Worm (Caenorhabditis elegans) whole organism, late embryonic: ENCODE results near the gene srxa-8.

Experiments used
- C08G9.2 ChIP-seq: sonication (generic microtip); optimal IDR thresholded peaks from 2 replicates; lab custom pipeline; 2016; ENCODE audit warnings: mild to moderate bottlenecking, missing genetic modification characterization, moderate library complexity, missing compliant biosample characterization
- C38D4.7 ChIP-seq: fragments of 200-800 bp; sonication (Bioruptor generic); optimal IDR thresholded peaks from 2 replicates; lab custom pipeline; 2018; ENCODE audit warnings: mild to moderate bottlenecking, missing genetic modification characterization, moderate library complexity, missing compliant biosample characterization
- F13H6.1 ChIP-seq: sonication (generic microtip); optimal IDR thresholded peaks from 2 replicates; lab custom pipeline; 2016; ENCODE audit warnings: missing genetic modification characterization, missing compliant biosample characterization
- K02D7.2 ChIP-seq: sonication (generic microtip); optimal IDR thresholded peaks from 2 replicates; lab custom pipeline; 2017; ENCODE audit warnings: mild to moderate bottlenecking, missing genetic modification characterization, missing compliant biosample characterization
- K09A11.1 ChIP-seq: sonication (generic microtip); optimal IDR thresholded peaks from 2 replicates; lab custom pipeline; 2017; ENCODE audit warnings: antibody characterized with exemption, mild to moderate bottlenecking, missing genetic modification characterization, missing compliant biosample characterization; ENCODE audit not compliant: insufficient read depth
- T23F11.4 ChIP-seq: fragments of 200-800 bp; sonication (Bioruptor generic); optimal IDR thresholded peaks from 2 replicates; lab custom pipeline; 2018; ENCODE audit warnings: mild to moderate bottlenecking, missing genetic modification characterization, missing compliant biosample characterization
- Y22D7AL.16 ChIP-seq: sonication (generic microtip); optimal IDR thresholded peaks from 2 replicates; lab custom pipeline; 2016; ENCODE audit warnings: missing genetic modification characterization, missing compliant biosample characterization
- ahr-1 ChIP-seq: sonication (generic microtip); optimal IDR thresholded peaks from 2 replicates; lab custom pipeline; 2016; ENCODE audit warnings: missing genetic modification characterization, missing compliant biosample characterization
- ama-1 ChIP-seq: fragments of 150-350 bp; optimal IDR thresholded peaks from 2 replicates; lab custom pipeline; 2014
- ceh-14 ChIP-seq: sonication (generic microtip); optimal IDR thresholded peaks from 2 replicates; lab custom pipeline; 2016; ENCODE audit warnings: missing genotype, missing genetic modification characterization, missing compliant biosample characterization
- ceh-2 ChIP-seq: sonication (generic microtip); optimal IDR thresholded peaks from 2 replicates; lab custom pipeline; 2016; ENCODE audit warnings: missing genotype, missing genetic modification characterization, missing compliant biosample characterization
- ceh-24 ChIP-seq: sonication (generic microtip); optimal IDR thresholded peaks from 2 replicates; lab custom pipeline; 2016; ENCODE audit warnings: mild to moderate bottlenecking, missing genetic modification characterization, missing compliant biosample characterization
- ceh-30 ChIP-seq: fragments of 150-350 bp; optimal IDR thresholded peaks from 2 replicates; lab custom pipeline; 2014; ENCODE audit warnings: missing biosample characterization, missing genetic modification characterization
- ceh-45 ChIP-seq: fragments of 200-800 bp; sonication (Bioruptor generic); IDR thresholded peaks from 2 replicates; pipeline ENCODE4 v1.3.6; 2022; ENCODE audit warnings: missing genetic modification reagents, missing genetic modification characterization, missing compliant biosample characterization
- ceh-48 ChIP-seq: sonication (generic microtip); optimal IDR thresholded peaks from 2 replicates; lab custom pipeline; 2016; ENCODE audit warnings: missing genetic modification characterization, inconsistent platforms, missing compliant biosample characterization
- ceh-6 ChIP-seq: fragments of 200-800 bp; sonication (Bioruptor generic); optimal IDR thresholded peaks from 2 replicates; lab custom pipeline; 2018; ENCODE audit warnings: mild to moderate bottlenecking, missing genetic modification characterization, missing compliant biosample characterization
- che-1 ChIP-seq: sonication (generic microtip); optimal IDR thresholded peaks from 2 replicates; lab custom pipeline; 2016; ENCODE audit warnings: mild to moderate bottlenecking, missing genetic modification characterization, missing compliant biosample characterization
- dve-1 ChIP-seq: sonication (generic microtip); optimal IDR thresholded peaks from 2 replicates; lab custom pipeline; 2017; ENCODE audit warnings: antibody characterized with exemption, mild to moderate bottlenecking, missing genetic modification characterization, missing compliant biosample characterization
- elt-2 ChIP-seq: sonication (generic microtip); optimal IDR thresholded peaks from 2 replicates; lab custom pipeline; 2016; ENCODE audit warnings: missing genetic modification reagents, missing genetic modification characterization, missing compliant biosample characterization
- elt-4 ChIP-seq: sonication (generic microtip); optimal IDR thresholded peaks from 2 replicates; lab custom pipeline; 2016; ENCODE audit warnings: missing genetic modification characterization, missing compliant biosample characterization
- ets-4 ChIP-seq: sonication (generic microtip); optimal IDR thresholded peaks from 2 replicates; lab custom pipeline; 2016; ENCODE audit warnings: missing genetic modification characterization, missing compliant biosample characterization
- fax-1 ChIP-seq: sonication (generic microtip); optimal IDR thresholded peaks from 2 replicates; lab custom pipeline; 2016; ENCODE audit warnings: missing genotype, missing genetic modification characterization, missing compliant biosample characterization
- fkh-10 ChIP-seq: fragments of 150-350 bp; optimal IDR thresholded peaks from 2 replicates; lab custom pipeline; 2014; ENCODE audit warnings: missing biosample characterization, missing genetic modification reagents, missing genetic modification characterization
- hlh-13 ChIP-seq: fragments of 200-800 bp; sonication (Bioruptor generic); optimal IDR thresholded peaks from 2 replicates; lab custom pipeline; 2018; ENCODE audit warnings: mild to moderate bottlenecking, missing genetic modification characterization, missing compliant biosample characterization
- hlh-30 ChIP-seq: sonication (generic microtip); optimal IDR thresholded peaks from 2 replicates; lab custom pipeline; 2017; ENCODE audit warnings: antibody characterized with exemption, missing genetic modification characterization, missing compliant biosample characterization; ENCODE audit not compliant: insufficient read depth
- hlh-6 ChIP-seq: sonication (generic microtip); optimal IDR thresholded peaks from 2 replicates; lab custom pipeline; 2016; ENCODE audit warnings: missing genotype, missing genetic modification characterization, missing compliant biosample characterization
- hlh-8 ChIP-seq: sonication (generic microtip); optimal IDR thresholded peaks from 2 replicates; lab custom pipeline; 2016; ENCODE audit warnings: missing genotype, missing genetic modification characterization, missing compliant biosample characterization
- lin-11 ChIP-seq: fragments of 200-800 bp; sonication (Bioruptor generic); optimal IDR thresholded peaks from 2 replicates; lab custom pipeline; 2018; ENCODE audit warnings: mild to moderate bottlenecking, missing genetic modification characterization, missing compliant biosample characterization
- madf-2 ChIP-seq: sonication (generic microtip); optimal IDR thresholded peaks from 2 replicates; lab custom pipeline; 2017; ENCODE audit warnings: missing genetic modification characterization, missing compliant biosample characterization
- nfya-1 ChIP-seq: sonication (generic microtip); optimal IDR thresholded peaks from 2 replicates; lab custom pipeline; 2017; ENCODE audit warnings: missing genetic modification characterization, mild to moderate bottlenecking, missing compliant biosample characterization, antibody characterized with exemption, moderate library complexity
- nhr-11 ChIP-seq: fragments of 150-350 bp; optimal IDR thresholded peaks from 2 replicates; lab custom pipeline; 2014; ENCODE audit warnings: missing biosample characterization, missing genetic modification characterization
- nhr-232 ChIP-seq: sonication (generic microtip); optimal IDR thresholded peaks from 2 replicates; lab custom pipeline; 2016; ENCODE audit warnings: missing genetic modification characterization, missing compliant biosample characterization
- npax-4 ChIP-seq: sonication (generic microtip); optimal IDR thresholded peaks from 2 replicates; lab custom pipeline; 2016; ENCODE audit warnings: missing genetic modification characterization, missing compliant biosample characterization
- odd-2 ChIP-seq: sonication (generic microtip); optimal IDR thresholded peaks from 2 replicates; lab custom pipeline; 2017; ENCODE audit warnings: antibody characterized with exemption, mild to moderate bottlenecking, missing genetic modification characterization, missing compliant biosample characterization
- pag-3 ChIP-seq: sonication (generic microtip); optimal IDR thresholded peaks from 2 replicates; lab custom pipeline; 2016; ENCODE audit warnings: missing compliant biosample characterization, missing genetic modification characterization, borderline replicate concordance
- pat-9 ChIP-seq: fragments of 200-800 bp; sonication (Bioruptor generic); optimal IDR thresholded peaks from 2 replicates; lab custom pipeline; 2018; ENCODE audit warnings: mild to moderate bottlenecking, missing genetic modification characterization, moderate library complexity, missing compliant biosample characterization
- pax-1 ChIP-seq: fragments of 150-350 bp; optimal IDR thresholded peaks from 2 replicates; lab custom pipeline; 2014; ENCODE audit warnings: missing biosample characterization, missing genetic modification characterization
- pha-4 ChIP-seq: fragments of 150-350 bp; optimal IDR thresholded peaks from 2 replicates; lab custom pipeline; 2018; ENCODE audit warnings: missing biosample characterization, missing genetic modification reagents, missing genetic modification characterization
- pqm-1 ChIP-seq: sonication (generic microtip); optimal IDR thresholded peaks from 2 replicates; lab custom pipeline; 2016; ENCODE audit warnings: missing genetic modification characterization, missing compliant biosample characterization
- ref-2 ChIP-seq: sonication (generic microtip); optimal IDR thresholded peaks from 2 replicates; lab custom pipeline; 2016; ENCODE audit warnings: missing genetic modification characterization, missing compliant biosample characterization
- sox-2 ChIP-seq: fragments of 200-800 bp; sonication (Bioruptor generic); IDR thresholded peaks from 2 replicates; pipeline ENCODE4 v1.3.6; 2022; ENCODE audit warnings: missing genetic modification reagents, missing genetic modification characterization, missing compliant biosample characterization
- sox-4 ChIP-seq: sonication (generic microtip); optimal IDR thresholded peaks from 2 replicates; lab custom pipeline; 2017; ENCODE audit warnings: mild to moderate bottlenecking, missing genetic modification characterization, inconsistent platforms, missing compliant biosample characterization
- syd-9 ChIP-seq: sonication (generic microtip); optimal IDR thresholded peaks from 2 replicates; lab custom pipeline; 2016; ENCODE audit warnings: mild to moderate bottlenecking, missing genetic modification characterization, moderate library complexity, missing compliant biosample characterization
- tbx-2 ChIP-seq: sonication (generic microtip); optimal IDR thresholded peaks from 2 replicates; lab custom pipeline; 2016; ENCODE audit warnings: missing genetic modification characterization, missing compliant biosample characterization
- tbx-7 ChIP-seq: sonication (generic microtip); optimal IDR thresholded peaks from 2 replicates; lab custom pipeline; 2016; ENCODE audit warnings: missing genotype, missing genetic modification characterization, missing compliant biosample characterization
- unc-3 ChIP-seq, 2 experiments: fragments of 200-800 bp in 1 of 2; sonication (Bioruptor generic) in 1 of 2; sonication (generic microtip) in 1 of 2; conservative IDR thresholded peaks in 1 of 2; optimal IDR thresholded peaks in 1 of 2; 2 replicates each; pipeline versions ENCODE4 v1.3.6 to Lab custom; 2016 to 2022; ENCODE audit warnings: missing compliant biosample characterization in 2 of 2, missing genetic modification characterization in 2 of 2, missing genetic modification reagents in 1 of 2
- unc-55 ChIP-seq: sonication (generic microtip); optimal IDR thresholded peaks from 2 replicates; lab custom pipeline; 2017; ENCODE audit warnings: missing biosample characterization, missing genetic modification reagents, missing genetic modification characterization
- zip-5 ChIP-seq: sonication (generic microtip); optimal IDR thresholded peaks from 2 replicates; lab custom pipeline; 2016; ENCODE audit warnings: missing genetic modification characterization, missing compliant biosample characterization
- ztf-16 ChIP-seq: sonication (generic microtip); optimal IDR thresholded peaks from 2 replicates; lab custom pipeline; 2017; ENCODE audit warnings: missing genetic modification characterization, missing compliant biosample characterization

The srxa-8 gene

ce11 chrX:13307852-13308251 is 793 bp downstream of the srxa-8 start (continued):
- TF ChIP-seq ztf-16 (tag; lab: Kevin White, UChicago) (no peak), lin-11 (tag; lab: Kevin White, UChicago) (no peak), ceh-30 (no peak), T23F11.4 (GFP tag; lab: Kevin White, UChicago) (no peak)
- TF ChIP-seq, all 69 proteins: peak for 0

DNA sequence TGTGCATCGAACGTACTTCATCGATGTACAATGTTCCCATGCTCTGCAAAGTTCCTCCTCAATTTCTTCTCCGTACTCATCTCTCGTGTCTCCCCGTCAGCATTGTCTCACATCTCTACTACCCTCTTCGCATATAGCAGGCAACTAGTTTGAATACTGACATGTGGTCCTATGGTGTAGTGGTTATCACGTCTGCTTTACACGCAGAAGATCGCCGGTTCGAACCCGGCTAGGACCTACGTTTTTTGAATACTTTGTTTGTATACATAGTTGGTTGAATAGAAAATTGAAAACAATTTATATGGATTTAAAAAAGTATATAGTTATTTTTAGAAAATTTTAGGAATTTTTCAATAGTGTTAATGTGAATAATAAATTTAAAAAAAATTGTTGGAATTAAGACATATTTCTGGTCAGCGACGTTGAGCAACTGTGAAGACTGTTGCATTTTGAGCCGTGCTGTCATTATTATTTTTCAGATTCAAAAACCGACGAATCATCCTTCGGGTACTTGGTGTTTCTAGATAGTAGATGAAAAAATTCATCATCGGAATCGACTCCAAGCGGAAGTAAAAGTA is 1.7 kb downstream of the srxa-8 start:
- TF ChIP-seq nfya-1: peak; percentile 80
- peak; percentile 89 for TF ChIP-seq sox-4 (tag; lab: Kevin White, UChicago)
- peak; percentile 74 for TF ChIP-seq pag-3 (tag; lab: Kevin White, UChicago)
- peak; percentile 69 for TF ChIP-seq odd-2
- peak; percentile 83 for TF ChIP-seq K09A11.1 (tag; lab: Kevin White, UChicago)
- TF ChIP-seq hlh-6: peak; percentile 89
- peak; percentile 82 for TF ChIP-seq nhr-232 (tag; lab: Kevin White, UChicago)
- peak; percentile 53 for TF ChIP-seq pqm-1 (tag; lab: Kevin White, UChicago)
- peak; percentile 67 for TF ChIP-seq zip-5 (tag; lab: Kevin White, UChicago)
- peak; percentile 92 for TF ChIP-seq sox-2 (GFP tag; lab: Robert Waterston, UW)
- TF ChIP-seq tbx-2: peak; percentile 85
- peak; percentile 89 for TF ChIP-seq syd-9
- TF ChIP-seq ceh-48 (tag; lab: Kevin White, UChicago): peak; percentile 80
- TF ChIP-seq fkh-10 (GFP tag; lab: Kevin White, UChicago): peak; percentile 83
- TF ChIP-seq pha-4 (tag; lab: Kevin White, UChicago): no peak
- TF ChIP-seq npax-4 (tag; lab: Kevin White, UChicago): peak; percentile 91
- TF ChIP-seq madf-2 (tag; lab: Kevin White, UChicago): peak; percentile 89
- peak; percentile 54 for TF ChIP-seq ceh-30
- peak; percentile 91 for TF ChIP-seq che-1 (tag; lab: Kevin White, UChicago)
- TF ChIP-seq C08G9.2: peak; percentile 71
- TF ChIP-seq C38D4.7 (GFP tag; lab: Kevin White, UChicago): peak; percentile 88
- TF ChIP-seq ceh-45 (GFP tag; lab: Robert Waterston, UW): peak; percentile 89
- TF ChIP-seq ahr-1: peak; percentile 86
- TF ChIP-seq tbx-7 (tag; lab: Kevin White, UChicago): peak; percentile 29
- peak; percentile 83 for TF ChIP-seq ref-2 (tag; lab: Kevin White, UChicago)
- TF ChIP-seq ets-4: peak; percentile 52
- TF ChIP-seq ceh-2 (tag; lab: Kevin White, UChicago): peak; percentile 83
- TF ChIP-seq dve-1: peak; percentile 95
- peak; percentile 62 for TF ChIP-seq unc-55
- TF ChIP-seq ceh-14 (tag; lab: Kevin White, UChicago): peak; percentile 78
- peak; percentile 90 for TF ChIP-seq Y22D7AL.16 (tag; lab: Kevin White, UChicago)
- TF ChIP-seq pax-1 (tag; lab: Kevin White, UChicago): no peak
- peak; percentile 93 for TF ChIP-seq hlh-8 (tag; lab: Kevin White, UChicago)
- TF ChIP-seq nhr-11 (tag; lab: Kevin White, UChicago): no peak
- peak; percentile 72 for TF ChIP-seq F13H6.1 (tag; lab: Kevin White, UChicago)
- TF ChIP-seq hlh-13 (GFP tag; lab: Kevin White, UChicago): peak; percentile 82
- TF ChIP-seq elt-4 (tag; lab: Kevin White, UChicago): no peak
- TF ChIP-seq K02D7.2 (tag; lab: Kevin White, UChicago): peak; percentile 89
- no peak for TF ChIP-seq ama-1 (lab: Kevin White, UChicago)
- peak; percentile 90 for TF ChIP-seq lin-11 (tag; lab: Kevin White, UChicago)
- peak; percentile 88 for TF ChIP-seq T23F11.4 (GFP tag; lab: Kevin White, UChicago)
- peak; percentile 94 for TF ChIP-seq elt-2 (tag; lab: Kevin White, UChicago)
- peak; percentile 93 for TF ChIP-seq pat-9 (tag; lab: Kevin White, UChicago)
- peak; percentile 71 for TF ChIP-seq hlh-30 (tag; lab: Kevin White, UChicago)
- peak; percentile 83 for TF ChIP-seq ceh-24 (tag; lab: Kevin White, UChicago)
- peak; percentile 87 for TF ChIP-seq fax-1 (tag; lab: Kevin White, UChicago)
- peak; percentile 94 for TF ChIP-seq ceh-6
- TF ChIP-seq unc-3 (GFP tag; conservative IDR thresholded peaks at IDR 0.05; lab: Robert Waterston, UW): peak; percentile 91
- peak; percentile 92 for TF ChIP-seq unc-3 (tag; optimal IDR thresholded peaks at IDR 0.05; lab: Kevin White, UChicago)
